Fruit fly (Drosophila melanogaster) whole organism, prepupa: Measurements from ENCODE around the gene CG6276.

Source experiments
- CG11762 ChIP-seq: fragments of 200-800 bp; sonication (Bioruptor generic); optimal IDR thresholded peaks from 3 replicates; lab custom pipeline; 2016; ENCODE audit warnings: missing biosample characterization, missing genetic modification characterization; ENCODE audit not compliant: insufficient read depth
- CG32006 ChIP-seq: fragments of 200-800 bp; sonication (Bioruptor generic); optimal IDR thresholded peaks from 3 replicates; lab custom pipeline; 2017; ENCODE audit warnings: missing biosample characterization, mild to moderate bottlenecking, missing genetic modification characterization
- CG34406 ChIP-seq: fragments of 200-800 bp; sonication (Bioruptor generic); optimal IDR thresholded peaks from 3 replicates; lab custom pipeline; 2016; ENCODE audit warnings: missing biosample characterization, missing genetic modification characterization
- CG8319 ChIP-seq: fragments of 200-800 bp; sonication (Bioruptor generic); optimal IDR thresholded peaks from 3 replicates; lab custom pipeline; 2016; ENCODE audit warnings: missing biosample characterization, missing genetic modification characterization
- CG9139 ChIP-seq: fragments of 200-800 bp; sonication (Bioruptor generic); optimal IDR thresholded peaks from 3 replicates; lab custom pipeline; 2017; ENCODE audit warnings: missing biosample characterization, mild to moderate bottlenecking, missing genetic modification characterization
- Sox102F ChIP-seq: fragments of 200-800 bp; sonication (Bioruptor generic); optimal IDR thresholded peaks from 2 replicates; lab custom pipeline; 2016; ENCODE audit warnings: missing biosample characterization, mild to moderate bottlenecking, missing genetic modification characterization
- Sox14 ChIP-seq: fragments of 200-800 bp; sonication (Bioruptor generic); optimal IDR thresholded peaks from 3 replicates; lab custom pipeline; 2016; ENCODE audit warnings: missing biosample characterization, missing genetic modification characterization
- Sox15 ChIP-seq: fragments of 200-800 bp; sonication (Bioruptor generic); optimal IDR thresholded peaks from 3 replicates; lab custom pipeline; 2016; ENCODE audit warnings: missing biosample characterization, missing genetic modification characterization
- acj6 ChIP-seq: fragments of 200-800 bp; sonication (Bioruptor generic); optimal IDR thresholded peaks from 3 replicates; lab custom pipeline; 2016; ENCODE audit warnings: missing biosample characterization, missing genetic modification characterization
- dsx ChIP-seq: fragments of 200-800 bp; optimal IDR thresholded peaks from 3 replicates; lab custom pipeline; 2019; ENCODE audit warnings: missing biosample characterization, mild to moderate bottlenecking, missing genetic modification characterization, moderate library complexity; ENCODE audit not compliant: poor library complexity, severe bottlenecking
- eg ChIP-seq: fragments of 200-800 bp; sonication (Bioruptor generic); IDR thresholded peaks from 3 replicates; pipeline ENCODE4 v1.3.6; 2022; ENCODE audit warnings: missing biosample characterization, missing genetic modification characterization
- spab ChIP-seq: fragments of 200-800 bp; sonication (Bioruptor generic); optimal IDR thresholded peaks from 2 replicates; lab custom pipeline; 2017; ENCODE audit warnings: missing biosample characterization, mild to moderate bottlenecking, missing genetic modification characterization, missing genetic modification reagents
- svp ChIP-seq: fragments of 200-800 bp; sonication (Bioruptor generic); peaks from one replicate; lab custom pipeline; 2016; ENCODE audit warnings: missing biosample characterization, missing genetic modification characterization

- no peak for TF ChIP-seq CG32006 (GFP tag; lab: Kevin White, UChicago)
- TF ChIP-seq Sox102F = no peak
- no peak for TF ChIP-seq CG9139 (GFP tag; lab: Kevin White, UChicago)
- no peak for TF ChIP-seq Sox15
- TF ChIP-seq CG34406 (GFP tag; lab: Kevin White, UChicago) = no peak
- TF ChIP-seq eg (GFP tag; lab: Robert Waterston, UW) = no peak
- no peak for TF ChIP-seq spab (GFP tag; lab: Kevin White, UChicago)
- TF ChIP-seq svp (GFP tag; lab: Kevin White, UChicago) = no peak
- no peak for TF ChIP-seq acj6 (GFP tag; lab: Kevin White, UChicago)
- no peak for TF ChIP-seq CG11762 (GFP tag; lab: Kevin White, UChicago)
- TF ChIP-seq dsx (GFP tag; lab: Kevin White, UChicago) = no peak
- no peak for TF ChIP-seq Sox14 (GFP tag; lab: Kevin White, UChicago)
- no peak for TF ChIP-seq CG8319 (GFP tag; lab: Kevin White, UChicago)
Observed at dm6 chr3R:15367477-15367876, 47.6 kb upstream of the CG6276 start, which contains the start of gene CG34404.
